Worm (Caenorhabditis elegans) whole organism, L4 larva: ENCODE results near the gene tor-2.

ENCODE experiments used
- F44E2.7 ChIP-seq: fragments of 200-800 bp; sonication (Bioruptor generic); IDR thresholded peaks from 2 replicates; pipeline ENCODE4 v2.1.2; 2022; ENCODE audit warnings: missing genetic modification characterization, missing compliant biosample characterization
- F49E8.2 ChIP-seq: sonication (generic microtip); optimal IDR thresholded peaks from 2 replicates; lab custom pipeline; 2016; ENCODE audit warnings: missing compliant biosample characterization, mild to moderate bottlenecking, missing genetic modification characterization, borderline replicate concordance
- aha-1 ChIP-seq: fragments of 150-350 bp; peaks from one replicate; lab custom pipeline; 2014; ENCODE audit warnings: missing biosample characterization, missing genetic modification characterization
- aly-2 ChIP-seq: sonication (generic microtip); optimal IDR thresholded peaks from 2 replicates; lab custom pipeline; 2018; ENCODE audit warnings: missing biosample characterization, missing genetic modification characterization
- attf-4 ChIP-seq: sonication (generic microtip); optimal IDR thresholded peaks from 3 replicates; lab custom pipeline; 2017; ENCODE audit warnings: missing biosample characterization, missing genetic modification characterization
- ceh-82 ChIP-seq: sonication (generic microtip); optimal IDR thresholded peaks from 2 replicates; lab custom pipeline; 2017; ENCODE audit warnings: missing biosample characterization, missing genetic modification characterization
- daf-19 ChIP-seq: fragments of 200-800 bp; sonication (Bioruptor generic); conservative IDR thresholded peaks from 2 replicates; pipeline ENCODE4 v1.3.6; 2022; ENCODE audit warnings: missing genetic modification characterization, missing compliant biosample characterization
- duxl-1 ChIP-seq: sonication (generic microtip); optimal IDR thresholded peaks from 2 replicates; lab custom pipeline; 2016; ENCODE audit warnings: mild to moderate bottlenecking, missing genetic modification characterization, moderate library complexity, missing compliant biosample characterization; ENCODE audit not compliant: poor library complexity
- egl-27 ChIP-seq: sonication (generic microtip); optimal IDR thresholded peaks from 3 replicates; lab custom pipeline; 2017; ENCODE audit warnings: missing biosample characterization, missing genetic modification reagents, missing genetic modification characterization
- egl-43 ChIP-seq: fragments of 200-800 bp; sonication (Bioruptor generic); IDR thresholded peaks from 2 replicates; pipeline ENCODE4 v1.3.6; 2022; ENCODE audit warnings: missing genetic modification reagents, missing genetic modification characterization, missing compliant biosample characterization
- hlh-30 ChIP-seq: sonication (generic microtip); optimal IDR thresholded peaks from 2 replicates; lab custom pipeline; 2017; ENCODE audit warnings: antibody characterized with exemption, mild to moderate bottlenecking, missing genetic modification characterization, missing compliant biosample characterization; ENCODE audit not compliant: insufficient read depth
- jun-1 ChIP-seq: fragments of 150-350 bp; optimal IDR thresholded peaks from 2 replicates; lab custom pipeline; 2014; ENCODE audit warnings: missing biosample characterization, missing genetic modification reagents, missing genetic modification characterization
- lin-1 ChIP-seq: fragments of 200-800 bp; sonication (Bioruptor generic); IDR thresholded peaks from 2 replicates; pipeline ENCODE4 v1.3.6; 2022; ENCODE audit warnings: missing genetic modification reagents, missing genetic modification characterization, missing compliant biosample characterization
- lin-15B ChIP-seq: fragments of 150-350 bp; sonication (generic microtip); optimal IDR thresholded peaks from 3 replicates; lab custom pipeline; 2014; ENCODE audit warnings: missing biosample characterization, missing genetic modification characterization
- lin-29 ChIP-seq: fragments of 200-800 bp; sonication (Bioruptor generic); IDR thresholded peaks from 2 replicates; pipeline ENCODE4 v1.3.6; 2022; ENCODE audit warnings: missing genetic modification reagents, missing genetic modification characterization, missing compliant biosample characterization
- madf-5 ChIP-seq, 2 experiments: fragments of 200-800 bp; sonication (Bioruptor generic); IDR thresholded peaks; 2 replicates each; pipeline ENCODE4 v1.3.6; 2022; ENCODE audit warnings: missing compliant biosample characterization in 2 of 2, missing genetic modification characterization in 2 of 2
- madf-9 ChIP-seq: fragments of 200-800 bp; sonication (Bioruptor generic); conservative IDR thresholded peaks from 2 replicates; pipeline ENCODE4 v1.3.6; 2022; ENCODE audit warnings: missing genetic modification reagents, missing genetic modification characterization, missing compliant biosample characterization
- mdt-29 ChIP-seq: fragments of 200-800 bp; sonication (Bioruptor generic); IDR thresholded peaks from 2 replicates; pipeline ENCODE4 v1.3.6; 2022; ENCODE audit warnings: missing genetic modification reagents, missing genetic modification characterization, missing compliant biosample characterization
- mes-2 ChIP-seq: sonication (generic microtip); optimal IDR thresholded peaks from 2 replicates; lab custom pipeline; 2016; ENCODE audit warnings: missing genotype, mild to moderate bottlenecking, missing genetic modification characterization, missing compliant biosample characterization; ENCODE audit not compliant: poor library complexity, severe bottlenecking
- nhr-10 ChIP-seq: fragments of 150-350 bp; optimal IDR thresholded peaks from 2 replicates; lab custom pipeline; 2014; ENCODE audit warnings: missing biosample characterization, missing genetic modification characterization
- nhr-28 ChIP-seq: fragments of 150-350 bp; optimal IDR thresholded peaks from 2 replicates; lab custom pipeline; 2014; ENCODE audit warnings: missing biosample characterization, missing genetic modification characterization
- nhr-42 ChIP-seq: fragments of 200-800 bp; sonication (Bioruptor generic); IDR thresholded peaks from 2 replicates; pipeline ENCODE4 v1.3.6; 2022; ENCODE audit warnings: missing genetic modification characterization, missing compliant biosample characterization
- nhr-48 ChIP-seq: sonication (generic microtip); optimal IDR thresholded peaks from 2 replicates; lab custom pipeline; 2016; ENCODE audit warnings: mild to moderate bottlenecking, missing genetic modification characterization, missing compliant biosample characterization
- pqm-1 ChIP-seq: sonication (generic microtip); optimal IDR thresholded peaks from 2 replicates; lab custom pipeline; 2017; ENCODE audit warnings: missing biosample characterization, missing genetic modification characterization
- snpc-1.2 ChIP-seq: fragments of 200-800 bp; sonication (Bioruptor generic); IDR thresholded peaks from 2 replicates; pipeline ENCODE4 v1.3.6; 2022; ENCODE audit warnings: missing genetic modification reagents, missing genetic modification characterization, missing compliant biosample characterization
- unc-62 ChIP-seq, 3 experiments: fragments of 150-350 bp in 1 of 3; sonication (generic microtip); optimal IDR thresholded peaks in 2 of 3; peaks in 1 of 3; 1 replicate in 1 of 3; 2 replicates in 2 of 3; lab custom pipeline; 2014 to 2017; ENCODE audit warnings: missing biosample characterization in 3 of 3, missing genetic modification characterization in 3 of 3, missing genetic modification reagents in 3 of 3, missing genotype in 1 of 3
- zfp-3 ChIP-seq: fragments of 200-800 bp; sonication (Bioruptor generic); conservative IDR thresholded peaks from 2 replicates; pipeline ENCODE4 v1.3.6; 2022; ENCODE audit warnings: missing genetic modification reagents, missing genetic modification characterization, missing compliant biosample characterization
- zip-11 ChIP-seq: fragments of 200-800 bp; sonication (Bioruptor generic); IDR thresholded peaks from 2 replicates; pipeline ENCODE4 v1.3.6; 2022; ENCODE audit warnings: missing genetic modification characterization, missing compliant biosample characterization

Gene tor-2

DNA sequence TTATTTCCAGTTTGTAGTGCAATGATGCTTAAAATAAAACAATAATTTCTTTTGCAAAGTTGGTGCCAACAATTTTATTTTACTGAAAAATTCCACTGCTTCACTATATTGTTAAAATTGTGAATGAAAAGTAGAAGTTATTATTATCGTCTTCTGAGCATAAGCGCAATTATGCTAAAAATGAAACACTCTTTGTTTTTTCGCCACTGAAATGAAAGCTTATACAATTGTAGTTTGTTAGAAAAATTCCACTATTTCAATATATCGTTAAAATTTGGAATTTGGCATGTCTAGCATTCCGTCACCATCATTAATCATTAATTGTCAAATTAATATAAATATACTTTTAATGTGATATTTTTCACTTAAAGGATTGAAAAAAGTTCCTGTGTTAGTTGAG lies 30.0 kb downstream of the tor-2 start:
- TF ChIP-seq zfp-3 (no peak), zip-11 (GFP tag; lab: Robert Waterston, UW) (no peak), snpc-1.2 (GFP tag; lab: Robert Waterston, UW) (peak; percentile 60; the same call in 1 of the 2 replicates), aly-2 (tag; lab: Kevin White, UChicago) (no peak)

DNA sequence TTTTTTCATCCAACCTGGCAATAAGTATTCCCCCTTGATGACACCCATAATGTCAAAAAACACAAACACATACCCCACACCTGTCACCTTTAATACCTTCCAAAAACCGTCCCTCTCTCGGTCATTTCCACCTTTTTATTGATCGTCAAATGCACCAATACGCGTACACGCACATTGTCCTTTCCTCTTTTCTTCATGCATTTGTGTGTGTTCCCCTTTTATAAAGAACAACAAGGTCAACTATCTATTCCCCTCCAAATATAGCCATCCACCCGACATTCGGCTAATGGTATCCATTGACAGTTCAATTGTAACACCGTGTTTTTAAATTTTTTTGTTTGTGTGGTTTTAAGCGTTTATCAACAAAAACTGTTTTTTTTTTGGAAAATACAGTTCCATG lies 38.8 kb downstream of the tor-2 start:
- TF ChIP-seq lin-29 (GFP tag; lab: Robert Waterston, UW) (no peak), attf-4 (tag; lab: Kevin White, UChicago) (no peak), F44E2.7 (GFP tag; lab: Robert Waterston, UW) (no peak), duxl-1 (tag; lab: Kevin White, UChicago) (no peak), madf-9 (GFP tag; lab: Robert Waterston, UW) (no peak), unc-62 (GFP tag; optimal IDR thresholded peaks at IDR 0.05 in 1 of 2; lab: Kevin White, UChicago) (no peak), unc-62 (tag; optimal IDR thresholded peaks at IDR 0.05; lab: Kevin White, UChicago) (no peak), mdt-29 (no peak), mes-2 (tag; lab: Kevin White, UChicago) (no peak), nhr-10 (tag; lab: Kevin White, UChicago) (no peak), egl-43 (no peak)

DNA sequence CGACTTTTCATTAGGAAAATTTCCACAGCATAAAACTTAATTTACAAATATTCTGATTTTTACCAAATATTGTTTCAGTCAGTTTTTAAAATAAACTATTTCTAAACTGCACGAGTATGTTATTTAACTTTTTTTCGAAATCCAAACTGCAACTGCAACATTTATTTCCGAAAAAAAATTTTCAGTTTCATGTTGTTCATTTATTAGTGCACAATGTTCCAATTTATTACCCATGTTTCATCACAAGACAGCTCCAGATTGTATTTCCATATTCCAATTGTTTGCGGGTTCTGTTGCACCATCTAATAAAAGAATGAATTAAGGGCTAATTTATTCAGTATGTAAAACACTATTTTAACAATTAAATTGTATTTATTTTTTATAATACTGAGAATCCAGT lies 42.3 kb downstream of the tor-2 start:
- no peak for TF ChIP-seq ceh-82 (tag; lab: Kevin White, UChicago)
- TF ChIP-seq lin-15B (tag; lab: Kevin White, UChicago): no peak
- TF ChIP-seq snpc-1.2 (GFP tag; lab: Robert Waterston, UW): peak; percentile 83
- TF ChIP-seq hlh-30 (tag; lab: Kevin White, UChicago): no peak
- TF ChIP-seq nhr-48 (tag; lab: Kevin White, UChicago): no peak

DNA sequence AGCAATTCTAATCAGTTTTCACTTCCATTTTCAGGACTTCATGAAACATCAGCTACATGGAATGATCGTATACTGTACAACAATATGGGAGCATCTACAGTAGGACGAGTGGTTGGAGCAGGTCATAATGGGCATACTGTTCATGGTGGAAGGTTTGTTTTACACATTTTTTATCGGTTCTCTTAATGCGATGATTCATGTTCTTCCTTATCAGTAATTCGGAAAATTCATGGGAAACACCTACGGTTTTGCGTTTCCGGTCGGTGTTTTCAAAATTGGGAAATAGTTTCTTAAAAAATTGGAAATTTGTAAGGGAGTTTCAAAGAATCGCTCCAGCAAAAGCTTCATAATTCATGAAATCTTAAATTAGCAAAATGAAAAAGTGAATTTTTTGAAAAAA lies 43.1 kb downstream of the tor-2 start:
- TF ChIP-seq aha-1: peak; percentile 84
- TF ChIP-seq jun-1 (tag; lab: Kevin White, UChicago): no peak
- no peak for TF ChIP-seq lin-29 (GFP tag; lab: Robert Waterston, UW)
- TF ChIP-seq nhr-28 (tag; lab: Kevin White, UChicago): peak; percentile 9
- TF ChIP-seq lin-1 (GFP tag; lab: Robert Waterston, UW): no peak
- TF ChIP-seq F49E8.2 (tag; lab: Kevin White, UChicago): no peak
- TF ChIP-seq pqm-1 (tag; lab: Kevin White, UChicago): peak; percentile 28
- no peak for TF ChIP-seq madf-5 (GFP tag; IDR thresholded peaks at IDR 0.05; lab: Robert Waterston, UW)
- no peak for TF ChIP-seq nhr-42 (GFP tag; lab: Robert Waterston, UW)

DNA sequence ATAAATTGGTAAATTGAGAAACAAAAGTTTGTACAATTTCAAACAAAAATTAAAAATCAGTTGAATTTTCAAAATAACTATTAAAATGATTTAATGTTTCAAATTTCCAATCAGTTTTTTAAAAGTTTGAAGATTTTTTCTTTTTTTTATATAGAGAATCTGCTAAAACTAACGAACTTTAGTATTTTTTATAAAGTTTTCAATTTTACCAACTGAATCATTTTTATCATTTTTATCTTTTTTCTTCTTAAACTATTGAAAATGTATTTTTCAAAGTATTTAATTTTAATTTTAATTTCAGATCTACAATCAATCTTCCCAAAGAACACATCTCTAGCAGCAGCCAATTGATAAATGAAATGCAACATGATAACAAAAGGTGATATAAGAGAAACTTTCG lies 49.9 kb downstream of the tor-2 start, which contains the start of gene Y37A1A.4:
Gene Y37A1A.4, plus strand, starts transcription at position 301 of the 400 bp plus-strand sequence.
- TF ChIP-seq daf-19 (GFP tag; lab: Robert Waterston, UW) (no peak), egl-27 (tag; lab: Kevin White, UChicago) (no peak)
- TF ChIP-seq, all 104 proteins: peak for 0
